Worm (Caenorhabditis elegans): Measurements from ENCODE around the gene C35B1.3.

DNA sequence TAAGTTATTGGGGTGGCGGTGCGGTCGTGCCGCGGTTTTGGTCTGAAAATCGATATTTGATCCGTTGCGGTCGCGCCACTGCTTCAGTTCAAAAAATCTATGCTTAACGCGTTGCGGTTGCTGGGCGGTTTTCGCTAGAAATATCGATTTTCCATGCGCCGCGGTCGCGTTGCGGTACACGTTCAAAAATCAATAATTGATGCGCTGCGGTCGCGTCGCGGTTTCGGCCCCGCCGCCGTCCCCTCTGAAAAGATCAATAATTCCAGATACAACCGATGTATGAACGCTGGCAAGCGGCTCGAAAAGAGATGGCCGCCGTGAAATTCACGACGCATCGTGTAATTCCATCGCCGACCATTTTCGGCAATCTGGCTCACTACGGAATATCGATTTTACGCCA lies 39.9 kb upstream of the C35B1.3 start:
- no peak for TF ChIP-seq hnd-1 (tag; optimal IDR thresholded peaks at IDR 0.05)
- no peak for TF ChIP-seq flt-1 (GFP tag; IDR thresholded peaks at IDR 0.05)
- no peak for TF ChIP-seq B0310.2 (tag; optimal IDR thresholded peaks at IDR 0.05)
- no peak for TF ChIP-seq ceh-36 (tag; optimal IDR thresholded peaks at IDR 0.05)
- TF ChIP-seq ama-1 (optimal IDR thresholded peaks at IDR 0.05): no peak
- no peak for TF ChIP-seq ets-7 (tag; optimal IDR thresholded peaks at IDR 0.05)
